Worm (Caenorhabditis elegans): Measurements from ENCODE around the gene ttr-36.

Gene ttr-36

ce11 chrX:6514466-6514865, 3.7 kb downstream of the ttr-36 start:
- TF ChIP-seq nhr-76 (tag; optimal IDR thresholded peaks at IDR 0.05) = no peak
- TF ChIP-seq blmp-1 (tag; optimal IDR thresholded peaks at IDR 0.05) = peak; percentile 78
- TF ChIP-seq aha-1 (tag; optimal IDR thresholded peaks at IDR 0.05) = no peak
- no peak for TF ChIP-seq swsn-7 (tag; optimal IDR thresholded peaks at IDR 0.05)
- TF ChIP-seq nhr-20 (tag; optimal IDR thresholded peaks at IDR 0.05) = peak; percentile 5
- TF ChIP-seq lin-39 (tag; optimal IDR thresholded peaks at IDR 0.05) = no peak
- no peak for TF ChIP-seq nhr-84 (tag; optimal IDR thresholded peaks at IDR 0.05)
- no peak for TF ChIP-seq ztf-11 (tag; optimal IDR thresholded peaks at IDR 0.05)
- TF ChIP-seq elt-3 (tag; optimal IDR thresholded peaks at IDR 0.05) = peak in 5 of 6 experiments; percentile 41 to 75 (median 56)
- no peak for TF ChIP-seq unc-62 (GFP tag; optimal IDR thresholded peaks at IDR 0.05)
- TF ChIP-seq nhr-85 (tag) = no peak
- no peak for TF ChIP-seq mep-1 (tag; optimal IDR thresholded peaks at IDR 0.05)
- no peak for TF ChIP-seq snpc-4 (tag; optimal IDR thresholded peaks at IDR 0.05)
- TF ChIP-seq elt-2 (tag; optimal IDR thresholded peaks at IDR 0.05) = peak; percentile 45
- peak; percentile 18 for TF ChIP-seq lin-14 (GFP tag; optimal IDR thresholded peaks at IDR 0.05)

- TF ChIP-seq blmp-1 (tag; optimal IDR thresholded peaks at IDR 0.05) (peak; percentile 100), lin-14 (GFP tag; optimal IDR thresholded peaks at IDR 0.05) (no peak)
These were observed 4.5 kb downstream of the ttr-36 start for ce11 chrX:6515267-6515666.

ce11 chrX:6517025-6517770, 6.5 kb downstream of the ttr-36 start:
- no peak for TF ChIP-seq blmp-1 (tag; optimal IDR thresholded peaks at IDR 0.05)
- TF ChIP-seq nhr-20 (tag; optimal IDR thresholded peaks at IDR 0.05) = no peak
- TF ChIP-seq lin-39 (tag; optimal IDR thresholded peaks at IDR 0.05) = no peak
- no peak for TF ChIP-seq hlh-17 (GFP tag; optimal IDR thresholded peaks at IDR 0.05; ENCODE audit: borderline replicate concordance)
- peak; percentile 95 for TF ChIP-seq elt-2 (tag; optimal IDR thresholded peaks at IDR 0.05)
- no peak for TF ChIP-seq zip-4 (GFP tag; optimal IDR thresholded peaks at IDR 0.05)
- no peak for TF ChIP-seq mef-2 (tag; optimal IDR thresholded peaks at IDR 0.05)
- TF ChIP-seq elt-3 (tag; optimal IDR thresholded peaks at IDR 0.05) = no peak
- TF ChIP-seq hpl-2 (GFP tag; optimal IDR thresholded peaks at IDR 0.05) = no peak
- TF ChIP-seq nhr-71 (tag; optimal IDR thresholded peaks at IDR 0.05) = peak; percentile 42
- TF ChIP-seq lsy-2 (tag; optimal IDR thresholded peaks at IDR 0.05) = no peak
- TF ChIP-seq nhr-237 (tag; optimal IDR thresholded peaks at IDR 0.05) = no peak
- TF ChIP-seq snpc-4 (tag; optimal IDR thresholded peaks at IDR 0.05) = no peak
- no peak for TF ChIP-seq dpl-1 (GFP tag; optimal IDR thresholded peaks at IDR 0.05)
- TF ChIP-seq fkh-10 (GFP tag; optimal IDR thresholded peaks at IDR 0.05) = no peak
- no peak for TF ChIP-seq swsn-7 (tag; optimal IDR thresholded peaks at IDR 0.05)
- TF ChIP-seq grh-1 (GFP tag; IDR thresholded peaks at IDR 0.05) = no peak
- TF ChIP-seq lin-35 (GFP tag; optimal IDR thresholded peaks at IDR 0.05) = peak in 1 of 2 experiments; percentile 26

ce11 chrX:6518537-6518936, 7.8 kb downstream of the ttr-36 start, which contains the start of gene ets-4:
Gene ets-4 (plus strand): TSS chrX:6518883.
- peak; percentile 40 for TF ChIP-seq jun-1 (tag; optimal IDR thresholded peaks at IDR 0.05)
- TF ChIP-seq unc-130 (tag; optimal IDR thresholded peaks at IDR 0.05) = no peak
- peak in 1 of 2 experiments; percentile 44 for TF ChIP-seq mdl-1 (tag; optimal IDR thresholded peaks at IDR 0.05)
- TF ChIP-seq nhr-71 (tag; optimal IDR thresholded peaks at IDR 0.05) = peak; percentile 37
- no peak for TF ChIP-seq nhr-12 (tag; optimal IDR thresholded peaks at IDR 0.05)
- peak; percentile 4 for TF ChIP-seq lin-14 (GFP tag; optimal IDR thresholded peaks at IDR 0.05)
- TF ChIP-seq pag-3 (tag; optimal IDR thresholded peaks at IDR 0.05; ENCODE audit: borderline replicate concordance, insufficient read depth) = no peak
- peak; percentile 0 for TF ChIP-seq C16A3.4 (tag; optimal IDR thresholded peaks at IDR 0.05)
- TF ChIP-seq lir-3 (tag; optimal IDR thresholded peaks at IDR 0.05; ENCODE audit: poor library complexity) = no peak
- no peak for TF ChIP-seq Y116A8C.19 (tag; optimal IDR thresholded peaks at IDR 0.05; ENCODE audit: borderline replicate concordance)
- peak in 1 of 2 experiments; percentile 29 for TF ChIP-seq lin-35 (GFP tag; optimal IDR thresholded peaks at IDR 0.05)
- peak; percentile 39 for TF ChIP-seq nhr-90 (tag; optimal IDR thresholded peaks at IDR 0.05; ENCODE audit: poor library complexity)
- peak; percentile 35 for TF ChIP-seq tlp-1 (tag; optimal IDR thresholded peaks at IDR 0.05)
- peak; percentile 18 for TF ChIP-seq nhr-20 (tag; optimal IDR thresholded peaks at IDR 0.05)
- TF ChIP-seq elt-2 (tag; optimal IDR thresholded peaks at IDR 0.05) = peak; percentile 97
- peak; percentile 78 for TF ChIP-seq pqm-1 (tag; optimal IDR thresholded peaks at IDR 0.05)
- TF ChIP-seq ets-5 (GFP tag; IDR thresholded peaks at IDR 0.05) = no peak
- no peak for TF ChIP-seq efl-1 (optimal IDR thresholded peaks at IDR 0.05)
- peak in 1 of 2 experiments; percentile 45 for TF ChIP-seq efl-1 (GFP tag; optimal IDR thresholded peaks at IDR 0.05 in 1 of 2)
